Fruit fly (Drosophila melanogaster): Measurements from ENCODE around the gene CG9222.

Gene CG9222

dm6 chr2L:6089604-6090198 lies 41.1 kb upstream of the CG9222 start:
- TF ChIP-seq foxo (GFP tag; optimal IDR thresholded peaks at IDR 0.05): no peak
- no peak for TF ChIP-seq lola (GFP tag; optimal IDR thresholded peaks at IDR 0.05)
- no peak for TF ChIP-seq Hnf4 (GFP tag; optimal IDR thresholded peaks at IDR 0.05)
- no peak for TF ChIP-seq OdsH (GFP tag; optimal IDR thresholded peaks at IDR 0.05)
- no peak for TF ChIP-seq Jra (GFP tag; optimal IDR thresholded peaks at IDR 0.05)
- TF ChIP-seq Rel (GFP tag; optimal IDR thresholded peaks at IDR 0.05): no peak
- TF ChIP-seq Rel (tag; optimal IDR thresholded peaks at IDR 0.05): peak; percentile 88

- TF ChIP-seq sage (GFP tag; optimal IDR thresholded peaks at IDR 0.05): no peak
- TF ChIP-seq Rel (GFP tag; optimal IDR thresholded peaks at IDR 0.05): no peak
- TF ChIP-seq Rel (tag; optimal IDR thresholded peaks at IDR 0.05): peak; percentile 82
Measured at dm6 chr2L:6090365-6090764, 40.5 kb upstream of the CG9222 start.

dm6 chr2L:6090786-6091716 lies 39.8 kb upstream of the CG9222 start, which contains the start of gene CG45075:
TSS of gene CG45075 (plus strand) at chr2L:6091412.
- no peak for TF ChIP-seq Abd-B (GFP tag; optimal IDR thresholded peaks at IDR 0.05)
- no peak for TF ChIP-seq psq (GFP tag; optimal IDR thresholded peaks at IDR 0.05)
- TF ChIP-seq OdsH (GFP tag; optimal IDR thresholded peaks at IDR 0.05): no peak
- TF ChIP-seq foxo (GFP tag; optimal IDR thresholded peaks at IDR 0.05): no peak
- TF ChIP-seq CG9705 (GFP tag; optimal IDR thresholded peaks at IDR 0.05): no peak
- TF ChIP-seq Dfd (GFP tag; optimal IDR thresholded peaks at IDR 0.05): peak; percentile 29
- TF ChIP-seq Dif (GFP tag; optimal IDR thresholded peaks at IDR 0.05; ENCODE audit: partially characterized antibody): no peak

dm6 chr2L:6092300-6092699 lies 38.5 kb upstream of the CG9222 start:
- TF ChIP-seq Myc (optimal IDR thresholded peaks at IDR 0.05) (no peak), Vsx2 (GFP tag; optimal IDR thresholded peaks at IDR 0.05; ENCODE audit: partially characterized antibody) (no peak), br (GFP tag; optimal IDR thresholded peaks at IDR 0.05) (no peak)

- TF ChIP-seq Vsx2 (GFP tag; optimal IDR thresholded peaks at IDR 0.05; ENCODE audit: partially characterized antibody): no peak
- peak; percentile 41 for TF ChIP-seq Myc (optimal IDR thresholded peaks at IDR 0.05)
- TF ChIP-seq ey (GFP tag; optimal IDR thresholded peaks at IDR 0.05): no peak
- peak; percentile 40 for TF ChIP-seq jim (GFP tag; optimal IDR thresholded peaks at IDR 0.05)
- peak; percentile 0 for TF ChIP-seq HLH106 (tag; optimal IDR thresholded peaks at IDR 0.05)
- no peak for TF ChIP-seq OdsH (GFP tag; optimal IDR thresholded peaks at IDR 0.05)
- TF ChIP-seq foxo (GFP tag; optimal IDR thresholded peaks at IDR 0.05): peak in 1 of 2 experiments; percentile 15
- no peak for TF ChIP-seq fru (GFP tag; optimal IDR thresholded peaks at IDR 0.05)
- no peak for TF ChIP-seq Rel (GFP tag; optimal IDR thresholded peaks at IDR 0.05)
- peak; percentile 28 for TF ChIP-seq Rel (tag; optimal IDR thresholded peaks at IDR 0.05)
- TF ChIP-seq dl (GFP tag; optimal IDR thresholded peaks at IDR 0.05; ENCODE audit: insufficient read depth in 1 of 2, partially characterized antibody in 2 of 2): peak in 1 of 2 experiments; percentile 53
- no peak for TF ChIP-seq dsf (GFP tag; optimal IDR thresholded peaks at IDR 0.05; ENCODE audit: borderline replicate concordance)
- TF ChIP-seq h (GFP tag; optimal IDR thresholded peaks at IDR 0.05): peak; percentile 40
- peak; percentile 9 for TF ChIP-seq Hnf4 (GFP tag; optimal IDR thresholded peaks at IDR 0.05)
- peak; percentile 84 for TF ChIP-seq Dif (GFP tag; optimal IDR thresholded peaks at IDR 0.05; ENCODE audit: partially characterized antibody)
- TF ChIP-seq Hr83 (GFP tag; optimal IDR thresholded peaks at IDR 0.05; ENCODE audit: poor library complexity, severe bottlenecking): peak; percentile 13
- TF ChIP-seq woc (GFP tag; optimal IDR thresholded peaks at IDR 0.05): peak; percentile 68
Measured at dm6 chr2L:6098479-6099269, 32.1 kb upstream of the CG9222 start, which contains the start of gene CG9175. TSS of gene CG9175 (minus strand) at chr2L:6098966.

- TF ChIP-seq usp (GFP tag; optimal IDR thresholded peaks at IDR 0.05): no peak
- peak; percentile 30 for TF ChIP-seq woc (GFP tag; optimal IDR thresholded peaks at IDR 0.05)
- TF ChIP-seq CG32264 (GFP tag; optimal IDR thresholded peaks at IDR 0.05): no peak
- TF ChIP-seq sage (GFP tag; optimal IDR thresholded peaks at IDR 0.05): peak; percentile 14
Measured at dm6 chr2L:6099270-6099644, 31.6 kb upstream of the CG9222 start.
